Fruit fly (Drosophila melanogaster) whole organism, embryonic: ENCODE results near the gene CG12560.

Source experiments
- Adf1 ChIP-seq: fragments of 200-800 bp; sonication (Bioruptor generic); IDR thresholded peaks from 2 replicates; pipeline ENCODE4 v1.3.6; 2022; ENCODE audit warnings: missing biosample characterization, missing genetic modification characterization
- CG10462 ChIP-seq: fragments of 200-800 bp; sonication (Bioruptor generic); optimal IDR thresholded peaks from 2 replicates; lab custom pipeline; 2016; ENCODE audit warnings: missing biosample characterization, missing genetic modification characterization
- CG13894 ChIP-seq: fragments of 200-800 bp; sonication (Bioruptor generic); optimal IDR thresholded peaks from 3 replicates; lab custom pipeline; 2018; ENCODE audit warnings: missing biosample characterization, mild to moderate bottlenecking, missing genetic modification characterization, moderate library complexity
- CG5953 ChIP-seq: fragments of 200-800 bp; sonication (Bioruptor generic); IDR thresholded peaks from 2 replicates; pipeline ENCODE4 v1.3.6; 2022; ENCODE audit warnings: missing biosample characterization, missing genetic modification characterization
- Lpt ChIP-seq: fragments of >200 bp; optimal IDR thresholded peaks from 2 replicates; lab custom pipeline; 2018; ENCODE audit warnings: missing biosample characterization, missing genetic modification characterization
- Neu2 ChIP-seq: fragments of 200-800 bp; sonication (Bioruptor generic); optimal IDR thresholded peaks from 3 replicates; lab custom pipeline; 2016; ENCODE audit warnings: missing biosample characterization, missing genetic modification characterization, borderline replicate concordance
- Sox102F ChIP-seq: fragments of 200-800 bp; sonication (Bioruptor generic); optimal IDR thresholded peaks from 2 replicates; lab custom pipeline; 2018; ENCODE audit warnings: missing biosample characterization, mild to moderate bottlenecking, missing genetic modification characterization, moderate library complexity
- dimm ChIP-seq: fragments of 200-800 bp; sonication (Bioruptor generic); IDR thresholded peaks from 2 replicates; pipeline ENCODE4 v1.3.6; 2022; ENCODE audit warnings: missing biosample characterization, missing genetic modification characterization
- gro ChIP-seq: fragments of 200-800 bp; sonication (Bioruptor generic); optimal IDR thresholded peaks from 2 replicates; lab custom pipeline; 2016; ENCODE audit warnings: missing biosample characterization, missing genetic modification characterization
- nerfin-1 ChIP-seq: fragments of 200-800 bp; sonication (Bioruptor generic); optimal IDR thresholded peaks from 3 replicates; lab custom pipeline; 2019; ENCODE audit warnings: missing biosample characterization, mild to moderate bottlenecking, missing genetic modification characterization, moderate library complexity
- nerfin-2 ChIP-seq: fragments of 200-800 bp; sonication (Bioruptor generic); IDR thresholded peaks from 2 replicates; pipeline ENCODE4 v1.3.6; 2022; ENCODE audit warnings: missing biosample characterization, missing genetic modification characterization; ENCODE audit not compliant: partially characterized antibody
- pros ChIP-seq: fragments of 200-800 bp; sonication (Bioruptor generic); optimal IDR thresholded peaks from 3 replicates; lab custom pipeline; 2019; ENCODE audit warnings: missing biosample characterization, mild to moderate bottlenecking, missing genetic modification characterization, moderate library complexity
- ranshi ChIP-seq: fragments of 200-800 bp; sonication (Bioruptor generic); IDR thresholded peaks from 2 replicates; pipeline ENCODE4 v1.3.6; 2022; ENCODE audit warnings: missing biosample characterization, missing genetic modification characterization
- trh ChIP-seq: fragments of 200-800 bp; sonication (Bioruptor generic); optimal IDR thresholded peaks from 2 replicates; lab custom pipeline; 2016; ENCODE audit warnings: missing biosample characterization, missing genetic modification characterization

DNA sequence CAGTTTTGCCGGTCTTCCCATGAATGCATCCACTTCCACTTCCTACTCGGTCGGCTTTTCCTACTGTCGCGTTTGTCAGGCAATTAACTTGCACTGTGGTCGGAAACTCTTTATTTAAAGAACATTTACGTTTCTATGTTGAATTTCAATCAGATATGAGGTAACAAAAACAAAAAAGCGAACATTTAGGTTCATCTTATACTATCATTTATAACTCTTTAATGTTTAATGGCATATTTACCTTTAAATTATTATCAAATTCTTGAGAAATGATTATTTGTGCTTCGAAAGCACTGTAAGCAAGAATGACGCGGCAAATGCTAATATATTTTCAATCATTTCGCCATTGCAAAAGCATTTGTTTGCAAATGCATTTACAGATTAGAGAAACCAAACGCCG is 24.5 kb upstream of the CG12560 start:
- TF ChIP-seq ranshi (GFP tag; lab: Robert Waterston, UW) (no peak), Adf1 (no peak), nerfin-2 (GFP tag; lab: Robert Waterston, UW) (no peak), Lpt (GFP tag; lab: Kevin White, UChicago) (no peak), nerfin-1 (tag; lab: Kevin White, UChicago) (no peak), CG5953 (GFP tag; lab: Robert Waterston, UW) (no peak), dimm (no peak), CG10462 (GFP tag; lab: Kevin White, UChicago) (no peak), CG13894 (tag; lab: Kevin White, UChicago) (no peak), gro (GFP tag; lab: Kevin White, UChicago) (no peak), pros (no peak), Sox102F (no peak), trh (GFP tag; lab: Kevin White, UChicago) (no peak), Neu2 (GFP tag; lab: Kevin White, UChicago) (no peak)
